Worm (Caenorhabditis elegans) whole organism, midembryonic: ENCODE results near the gene F48F7.3.

Experiments used
- flt-1 ChIP-seq: fragments of 200-800 bp; sonication (Bioruptor generic); IDR thresholded peaks from 2 replicates; pipeline ENCODE4 v1.3.6; 2022; ENCODE audit warnings: missing genetic modification characterization, missing compliant biosample characterization
- klf-2 ChIP-seq: fragments of 200-800 bp; sonication (Bioruptor generic); conservative IDR thresholded peaks from 2 replicates; pipeline ENCODE4 v1.3.6; 2022; ENCODE audit warnings: missing genetic modification reagents, missing genetic modification characterization, missing compliant biosample characterization
- med-1 ChIP-seq: sonication (generic microtip); optimal IDR thresholded peaks from 2 replicates; lab custom pipeline; 2017; ENCODE audit warnings: missing genetic modification characterization, mild to moderate bottlenecking, missing compliant biosample characterization, antibody characterized with exemption, missing genetic modification reagents; ENCODE audit not compliant: insufficient read depth

DNA sequence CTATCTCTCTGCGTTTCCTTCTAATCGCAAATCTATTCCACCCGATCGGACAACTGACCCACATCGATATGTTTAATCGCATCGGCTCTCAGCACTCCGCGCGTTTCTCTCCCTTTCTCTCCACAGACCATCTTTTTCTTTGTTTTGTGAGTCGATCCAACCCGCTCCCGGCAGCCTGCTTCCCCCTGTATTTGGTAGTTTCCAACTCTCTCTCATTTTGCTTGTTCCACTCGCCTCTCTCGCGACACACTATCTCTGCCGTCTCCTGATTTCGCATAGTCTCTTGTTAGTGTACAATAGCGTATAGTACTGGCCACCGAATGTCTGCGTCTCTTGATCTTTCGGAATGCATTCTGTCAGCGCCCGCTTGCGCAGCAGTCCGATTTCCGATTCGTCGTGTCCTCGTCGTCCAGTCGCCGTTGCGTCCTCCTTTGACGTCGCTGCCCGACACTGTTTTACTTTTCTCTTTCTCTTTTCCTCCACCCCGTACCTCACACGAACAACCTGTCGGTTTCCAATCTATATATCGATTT, 12.6 kb upstream of the F48F7.3 start:
- no peak for TF ChIP-seq klf-2
- TF ChIP-seq med-1 (GFP tag; lab: Kevin White, UChicago) = no peak
- 0 out of 2 replicates have a peak, but pooled peaks have one; percentile 42 for TF ChIP-seq flt-1 (GFP tag; lab: Robert Waterston, UW)
